Worm (Caenorhabditis elegans) whole organism, L4 larva: ENCODE measurements around the gene gly-13.

Experiments used
- dpl-1 ChIP-seq: fragments of 150-350 bp; optimal IDR thresholded peaks from 2 replicates; lab custom pipeline; 2014; ENCODE audit warnings: missing biosample characterization, missing genetic modification reagents, missing genetic modification characterization
- lsy-2 ChIP-seq, 2 experiments: fragments of 150-350 bp in 1 of 2; sonication (generic microtip) in 1 of 2; optimal IDR thresholded peaks; 2 replicates each; lab custom pipeline; 2014 to 2017; ENCODE audit warnings: missing biosample characterization in 2 of 2, missing genetic modification characterization in 2 of 2
- mep-1 ChIP-seq: fragments of 150-350 bp; sonication (generic microtip); optimal IDR thresholded peaks from 3 replicates; lab custom pipeline; 2014; ENCODE audit warnings: missing biosample characterization, missing genetic modification characterization
- nhr-237 ChIP-seq: sonication (generic microtip); optimal IDR thresholded peaks from 2 replicates; lab custom pipeline; 2017; ENCODE audit warnings: missing biosample characterization, missing genetic modification characterization
- nhr-76 ChIP-seq: fragments of 150-350 bp; optimal IDR thresholded peaks from 2 replicates; lab custom pipeline; 2014; ENCODE audit warnings: missing biosample characterization, missing genetic modification characterization
- vab-7 ChIP-seq: fragments of 200-800 bp; sonication (Bioruptor generic); IDR thresholded peaks from 2 replicates; pipeline ENCODE4 v1.3.6; 2022; ENCODE audit warnings: missing genetic modification reagents, missing genetic modification characterization, missing compliant biosample characterization

ce11 chrX:9266512-9266911 is 29.9 kb downstream of the gly-13 start:
- TF ChIP-seq nhr-237 = no peak
- no peak for TF ChIP-seq dpl-1
- no peak for TF ChIP-seq nhr-76
- no peak for TF ChIP-seq vab-7 (GFP tag; lab: Robert Waterston, UW)
- TF ChIP-seq mep-1 (tag; lab: Kevin White, UChicago) = no peak
- TF ChIP-seq lsy-2 (tag; optimal IDR thresholded peaks at IDR 0.05; lab: Kevin White, UChicago) = no peak
